ENCODE assay signal across 3 worm cellular contexts in the genomic region with DNA sequence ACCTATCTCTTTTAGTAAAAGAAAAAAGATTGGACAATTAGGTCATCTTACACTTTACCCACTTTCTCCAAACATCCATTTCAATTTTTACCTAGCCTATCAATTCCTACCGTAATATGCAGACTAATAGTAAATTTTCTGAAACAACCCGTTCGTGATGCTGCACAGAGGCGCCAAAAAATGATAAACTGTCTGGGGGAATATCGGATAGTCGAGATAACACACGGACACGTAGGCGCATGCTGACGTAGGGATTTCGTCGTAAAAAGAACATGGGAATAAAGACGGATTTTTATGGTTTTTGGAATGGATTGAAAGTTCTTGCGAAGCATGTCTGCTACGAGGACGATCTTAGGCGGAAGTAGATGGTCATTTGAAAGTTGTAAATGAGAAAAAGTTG.
TF ChIP-seq lines count a peak whose summit lies in the region.

No protein-coding gene starts in this region.

TF ChIP-seq in whole organism, L1 larva, 84 proteins besides CTCF, POLR2A, EP300 and RAD21:
- TF ChIP-seq blmp-1 (tag; optimal IDR thresholded peaks at IDR 0.05; lab: Kevin White, UChicago), result peak; percentile 76
- no peak for TF ChIP-seq lin-13 (GFP tag; optimal IDR thresholded peaks at IDR 0.05; lab: Kevin White, UChicago)
- TF ChIP-seq efl-1 (optimal IDR thresholded peaks at IDR 0.05; lab: Kevin White, UChicago), result no peak
- TF ChIP-seq efl-1 (GFP tag; optimal IDR thresholded peaks at IDR 0.05 in 1 of 2; lab: Kevin White, UChicago), result peak in 1 of 2 experiments; percentile 21
- no peak for TF ChIP-seq ceh-82 (tag; optimal IDR thresholded peaks at IDR 0.05; lab: Kevin White, UChicago)
- peak in 1 of 6 experiments; percentile 57 for TF ChIP-seq elt-3 (tag; optimal IDR thresholded peaks at IDR 0.05; lab: Kevin White, UChicago)
- no peak for TF ChIP-seq lin-39 (tag; optimal IDR thresholded peaks at IDR 0.05; lab: Kevin White, UChicago)

TF ChIP-seq in whole organism, L2 larva, 48 proteins besides CTCF, POLR2A, EP300 and RAD21:
- TF ChIP-seq R02D3.7 (tag; optimal IDR thresholded peaks at IDR 0.05; lab: Kevin White, UChicago) (no peak), nhr-21 (tag; optimal IDR thresholded peaks at IDR 0.05; lab: Kevin White, UChicago) (peak; percentile 31)

TF ChIP-seq in whole organism, L4 larva, 104 proteins besides CTCF, POLR2A, EP300 and RAD21:
- TF ChIP-seq mxl-3 (GFP tag; optimal IDR thresholded peaks at IDR 0.05; lab: Kevin White, UChicago) (peak; percentile 37), unc-62 (GFP tag; optimal IDR thresholded peaks at IDR 0.05 in 1 of 2; lab: Kevin White, UChicago) (peak in 1 of 2 experiments; percentile 78), unc-62 (tag; optimal IDR thresholded peaks at IDR 0.05; lab: Kevin White, UChicago) (no peak), lin-13 (GFP tag; optimal IDR thresholded peaks at IDR 0.05; lab: Kevin White, UChicago) (no peak)
